Worm (Caenorhabditis elegans): Measurements from ENCODE around the gene T09A5.14.

T09A5.14 gene

ce11 chrII:7808950-7809349, 23.2 kb upstream of the T09A5.14 start (continued):
- TF ChIP-seq ceh-100 (GFP tag; IDR thresholded peaks at IDR 0.05) (no peak), nhr-120 (GFP tag; IDR thresholded peaks at IDR 0.05) (no peak), hrde-1 (tag; optimal IDR thresholded peaks at IDR 0.05; ENCODE audit: borderline replicate concordance) (no peak), C17E4.6 (GFP tag; IDR thresholded peaks at IDR 0.05) (no peak), madf-10 (tag; optimal IDR thresholded peaks at IDR 0.05) (peak; percentile 3), dox-1 (GFP tag; IDR thresholded peaks at IDR 0.05) (no peak; the same call in 1 of the 2 replicates), B0019.2 (GFP tag; conservative IDR thresholded peaks at IDR 0.05) (no peak), F39B2.1 (GFP tag; IDR thresholded peaks at IDR 0.05) (no peak), nhr-80 (tag; optimal IDR thresholded peaks at IDR 0.05) (peak; percentile 99), bed-2 (GFP tag; IDR thresholded peaks at IDR 0.05) (no peak), attf-6 (GFP tag; IDR thresholded peaks at IDR 0.05) (no peak), ZK185.1 (tag; optimal IDR thresholded peaks at IDR 0.05; ENCODE audit: poor library complexity, severe bottlenecking) (no peak), lsl-1 (GFP tag; optimal IDR thresholded peaks at IDR 0.05) (no peak), Y53G8AR.9 (GFP tag; conservative IDR thresholded peaks at IDR 0.05) (no peak), F49E8.2 (tag; optimal IDR thresholded peaks at IDR 0.05; ENCODE audit: insufficient read depth) (no peak), Y79H2A.3 (GFP tag; conservative IDR thresholded peaks at IDR 0.05) (no peak), madf-6 (GFP tag; IDR thresholded peaks at IDR 0.05) (no peak), K12H6.12 (tag; optimal IDR thresholded peaks at IDR 0.05) (no peak), F57C9.4 (tag; optimal IDR thresholded peaks at IDR 0.05) (no peak), nhr-179 (tag; optimal IDR thresholded peaks at IDR 0.05) (no peak), ceh-27 (GFP tag; optimal IDR thresholded peaks at IDR 0.05) (no peak), let-607 (tag; optimal IDR thresholded peaks at IDR 0.05) (peak; percentile 59 to 61), B0261.1 (tag; optimal IDR thresholded peaks at IDR 0.05) (no peak), pha-4 (tag; optimal IDR thresholded peaks at IDR 0.05) (peak; percentile 37), F23B12.7 (tag; optimal IDR thresholded peaks at IDR 0.05; ENCODE audit: insufficient read depth) (no peak), madf-3 (GFP tag; IDR thresholded peaks at IDR 0.05) (no peak), akir-1 (GFP tag; optimal IDR thresholded peaks at IDR 0.05) (no peak), F10E7.11 (tag; optimal IDR thresholded peaks at IDR 0.05) (no peak), rpc-1 (optimal IDR thresholded peaks at IDR 0.05) (no peak), rpc-1 (tag; optimal IDR thresholded peaks at IDR 0.05) (no peak), lir-1 (GFP tag; conservative IDR thresholded peaks at IDR 0.05) (no peak), egl-44 (GFP tag; IDR thresholded peaks at IDR 0.05) (no peak), Y53F4B.3 (GFP tag; IDR thresholded peaks at IDR 0.05) (no peak), lin-35 (GFP tag; optimal IDR thresholded peaks at IDR 0.05) (no peak), ceh-58 (GFP tag; IDR thresholded peaks at IDR 0.05) (no peak), zim-3 (tag; optimal IDR thresholded peaks at IDR 0.05) (no peak), F57A8.1 (GFP tag; optimal IDR thresholded peaks at IDR 0.05) (no peak), mcd-1 (GFP tag; IDR thresholded peaks at IDR 0.05) (no peak; the same call in none of the 2 replicates), B0035.1 (tag; optimal IDR thresholded peaks at IDR 0.05) (no peak), ztf-6 (GFP tag; IDR thresholded peaks at IDR 0.05) (no peak), ztf-22 (GFP tag; optimal IDR thresholded peaks at IDR 0.05) (peak; percentile 41), ceh-40 (GFP tag; IDR thresholded peaks at IDR 0.05) (no peak), sptf-2 (GFP tag; optimal IDR thresholded peaks at IDR 0.05) (no peak), ama-1 (optimal IDR thresholded peaks at IDR 0.05) (no peak), ama-1 (GFP tag; optimal IDR thresholded peaks at IDR 0.05) (no peak), sdz-38 (tag; optimal IDR thresholded peaks at IDR 0.05) (no peak), tbx-9 (tag; optimal IDR thresholded peaks at IDR 0.05; ENCODE audit: borderline replicate concordance) (no peak), zfh-2 (GFP tag; conservative IDR thresholded peaks at IDR 0.05) (no peak; the same call in 1 of the 2 replicates), tlf-1 (GFP tag; optimal IDR thresholded peaks at IDR 0.05) (no peak), hmg-1.2 (GFP tag; IDR thresholded peaks at IDR 0.05) (peak; percentile 87)

All from whole organism, young adult.